Fruit fly (Drosophila melanogaster) whole organism: ENCODE results near the gene CG12096.

Source experiments
- EcR ChIP-seq, 2 experiments: fragments of >200 bp; optimal IDR thresholded peaks; 2 replicates each; lab custom pipeline; 2017; ENCODE audit warnings: missing biosample characterization in 2 of 2, missing genetic modification characterization in 2 of 2, missing genetic modification reagents in 2 of 2
- psq ChIP-seq: fragments of >200 bp; optimal IDR thresholded peaks from 2 replicates; lab custom pipeline; 2017

DNA sequence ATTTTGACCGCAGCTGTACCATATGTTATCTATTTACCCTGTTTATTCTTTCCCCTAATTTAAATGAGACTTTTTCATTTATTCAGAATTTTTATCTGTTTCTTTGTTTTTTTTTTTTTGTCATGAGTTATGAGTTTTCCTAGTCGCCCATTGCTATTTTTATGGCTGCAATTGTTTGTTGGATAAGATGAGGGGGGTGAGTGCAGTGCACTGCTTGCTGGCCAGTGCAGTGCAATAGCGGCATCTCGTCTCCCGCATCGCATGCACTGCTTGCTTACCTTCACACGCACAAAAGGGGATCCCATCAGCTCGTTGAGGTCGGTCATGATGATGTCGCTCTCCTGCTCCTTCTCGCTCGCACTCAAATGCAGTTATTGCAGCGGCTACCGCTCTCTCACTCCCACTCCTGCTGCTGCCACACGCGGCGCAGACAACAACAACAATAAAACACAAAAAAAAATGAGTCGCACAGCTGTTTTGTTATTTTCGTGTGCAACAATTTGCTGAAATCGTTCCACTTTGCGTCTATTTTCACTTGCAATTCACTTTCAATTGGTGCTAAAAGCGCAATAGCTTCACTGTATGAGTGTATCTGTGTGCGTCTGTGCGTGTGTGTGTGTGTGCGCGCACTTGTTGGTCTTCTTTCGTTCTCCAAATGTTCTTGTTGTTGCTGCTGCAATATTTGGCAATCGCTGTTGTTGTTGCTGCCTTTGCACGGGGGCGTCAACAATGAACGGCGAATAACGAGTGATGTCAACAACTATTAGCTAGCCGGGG lies 31.2 kb upstream of the CG12096 start:
- TF ChIP-seq psq (lab: Kevin White, UChicago) (no peak), EcR (GFP tag; optimal IDR thresholded peaks at IDR 0.05; lab: Kevin White, UChicago) (no peak)
